Worm (Caenorhabditis elegans): ENCODE measurements around the gene such-1.

Gene such-1

ce11 chrIII:11556860-11557259, 33.3 kb upstream of the such-1 start:
- TF ChIP-seq ets-7 (tag; optimal IDR thresholded peaks at IDR 0.05) = no peak
- peak; percentile 18 for TF ChIP-seq aly-1 (tag; optimal IDR thresholded peaks at IDR 0.05)

- TF ChIP-seq sea-1 (GFP tag; conservative IDR thresholded peaks at IDR 0.05) = 0 out of 2 replicates have a peak, but pooled peaks have one; percentile 47
- TF ChIP-seq hmg-4 (GFP tag; optimal IDR thresholded peaks at IDR 0.05) = no peak
- TF ChIP-seq tbx-11 (GFP tag; IDR thresholded peaks at IDR 0.05) = no peak
- TF ChIP-seq B0310.2 (tag; optimal IDR thresholded peaks at IDR 0.05) = no peak
- no peak for TF ChIP-seq tbx-37 (GFP tag; conservative IDR thresholded peaks at IDR 0.05)
- TF ChIP-seq ceh-13 (GFP tag; optimal IDR thresholded peaks at IDR 0.05) = no peak
- no peak for TF ChIP-seq ama-1 (optimal IDR thresholded peaks at IDR 0.05)
- no peak for TF ChIP-seq tra-4 (tag; optimal IDR thresholded peaks at IDR 0.05)
- TF ChIP-seq scrt-1 (GFP tag; IDR thresholded peaks at IDR 0.05) = 0 out of 2 replicates have a peak, but pooled peaks have one; percentile 18
- no peak for TF ChIP-seq pes-1 (GFP tag; IDR thresholded peaks at IDR 0.05)
These were observed 31.1 kb upstream of the such-1 start for ce11 chrIII:11554701-11555111.

ce11 chrIII:11548070-11548469, 24.5 kb upstream of the such-1 start, which contains the start of gene Y66D12A.13:
Gene Y66D12A.13 (plus strand): TSS chrIII:11548370.
- TF ChIP-seq hnd-1 (tag; optimal IDR thresholded peaks at IDR 0.05) (no peak), B0310.2 (tag; optimal IDR thresholded peaks at IDR 0.05) (no peak), aly-1 (tag; optimal IDR thresholded peaks at IDR 0.05) (no peak), ets-7 (tag; optimal IDR thresholded peaks at IDR 0.05) (no peak), ceh-36 (tag; optimal IDR thresholded peaks at IDR 0.05) (no peak), F13C5.2 (tag; optimal IDR thresholded peaks at IDR 0.05) (no peak), tbx-37 (GFP tag; conservative IDR thresholded peaks at IDR 0.05) (no peak), scrt-1 (GFP tag; IDR thresholded peaks at IDR 0.05) (no peak), ceh-13 (GFP tag; optimal IDR thresholded peaks at IDR 0.05) (no peak), tbx-11 (GFP tag; IDR thresholded peaks at IDR 0.05) (no peak), sea-1 (GFP tag; conservative IDR thresholded peaks at IDR 0.05) (no peak), flt-1 (GFP tag; IDR thresholded peaks at IDR 0.05) (no peak), hmg-4 (GFP tag; optimal IDR thresholded peaks at IDR 0.05) (no peak), pes-1 (GFP tag; IDR thresholded peaks at IDR 0.05) (no peak), hmbx-1 (tag; optimal IDR thresholded peaks at IDR 0.05) (no peak), ama-1 (optimal IDR thresholded peaks at IDR 0.05) (no peak), tra-4 (tag; optimal IDR thresholded peaks at IDR 0.05) (no peak)

- no peak for TF ChIP-seq scrt-1 (GFP tag; IDR thresholded peaks at IDR 0.05)
These were observed 21.4 kb upstream of the such-1 start for ce11 chrIII:11544947-11545346.

ce11 chrIII:11535453-11535852, 11.9 kb upstream of the such-1 start:
- TF ChIP-seq hmbx-1 (tag; optimal IDR thresholded peaks at IDR 0.05) = no peak
- no peak for TF ChIP-seq scrt-1 (GFP tag; IDR thresholded peaks at IDR 0.05)

ce11 chrIII:11534624-11535079, 11.1 kb upstream of the such-1 start, which contains the start of gene nrps-1:
Gene nrps-1 (plus strand): TSS chrIII:11534674.
- TF ChIP-seq ceh-13 (GFP tag; optimal IDR thresholded peaks at IDR 0.05) = no peak
- no peak for TF ChIP-seq ama-1 (optimal IDR thresholded peaks at IDR 0.05)

ce11 chrIII:11526396-11526795, 2.8 kb upstream of the such-1 start, which contains the start of gene xpb-1:
Gene xpb-1 (plus strand): TSS chrIII:11526657.
- TF ChIP-seq F13C5.2 (tag; optimal IDR thresholded peaks at IDR 0.05) (no peak), B0310.2 (tag; optimal IDR thresholded peaks at IDR 0.05) (no peak), hmg-4 (GFP tag; optimal IDR thresholded peaks at IDR 0.05) (no peak), ets-7 (tag; optimal IDR thresholded peaks at IDR 0.05) (no peak), tra-4 (tag; optimal IDR thresholded peaks at IDR 0.05) (no peak), hmbx-1 (tag; optimal IDR thresholded peaks at IDR 0.05) (no peak), pes-1 (GFP tag; IDR thresholded peaks at IDR 0.05) (no peak), scrt-1 (GFP tag; IDR thresholded peaks at IDR 0.05) (no peak), aly-1 (tag; optimal IDR thresholded peaks at IDR 0.05) (no peak), tbx-11 (GFP tag; IDR thresholded peaks at IDR 0.05) (no peak), sea-1 (GFP tag; conservative IDR thresholded peaks at IDR 0.05) (no peak), flt-1 (GFP tag; IDR thresholded peaks at IDR 0.05) (no peak), ceh-13 (GFP tag; optimal IDR thresholded peaks at IDR 0.05) (no peak), ama-1 (optimal IDR thresholded peaks at IDR 0.05) (no peak), tbx-37 (GFP tag; conservative IDR thresholded peaks at IDR 0.05) (no peak), hnd-1 (tag; optimal IDR thresholded peaks at IDR 0.05) (no peak), ceh-36 (tag; optimal IDR thresholded peaks at IDR 0.05) (no peak)

ce11 chrIII:11524073-11524472, 514 bp upstream of the such-1 start:
- TF ChIP-seq hmg-4 (GFP tag; optimal IDR thresholded peaks at IDR 0.05) = no peak
- no peak for TF ChIP-seq tbx-11 (GFP tag; IDR thresholded peaks at IDR 0.05)
- TF ChIP-seq ceh-36 (tag; optimal IDR thresholded peaks at IDR 0.05) = no peak
- no peak for TF ChIP-seq hnd-1 (tag; optimal IDR thresholded peaks at IDR 0.05)
- TF ChIP-seq hmbx-1 (tag; optimal IDR thresholded peaks at IDR 0.05) = no peak
- TF ChIP-seq aly-1 (tag; optimal IDR thresholded peaks at IDR 0.05) = no peak

ce11 chrIII:11510826-11511225, 12.7 kb downstream of the such-1 start:
- TF ChIP-seq B0310.2 (tag; optimal IDR thresholded peaks at IDR 0.05) = no peak
- no peak for TF ChIP-seq tbx-11 (GFP tag; IDR thresholded peaks at IDR 0.05)
- no peak for TF ChIP-seq ets-7 (tag; optimal IDR thresholded peaks at IDR 0.05)
- no peak for TF ChIP-seq aly-1 (tag; optimal IDR thresholded peaks at IDR 0.05)
- no peak for TF ChIP-seq ama-1 (optimal IDR thresholded peaks at IDR 0.05)
- no peak for TF ChIP-seq sea-1 (GFP tag; conservative IDR thresholded peaks at IDR 0.05)
- no peak for TF ChIP-seq ceh-36 (tag; optimal IDR thresholded peaks at IDR 0.05)
- no peak for TF ChIP-seq flt-1 (GFP tag; IDR thresholded peaks at IDR 0.05)
- no peak for TF ChIP-seq hnd-1 (tag; optimal IDR thresholded peaks at IDR 0.05)
- TF ChIP-seq scrt-1 (GFP tag; IDR thresholded peaks at IDR 0.05) = no peak
- no peak for TF ChIP-seq hmbx-1 (tag; optimal IDR thresholded peaks at IDR 0.05)
- TF ChIP-seq tra-4 (tag; optimal IDR thresholded peaks at IDR 0.05) = no peak
- TF ChIP-seq pes-1 (GFP tag; IDR thresholded peaks at IDR 0.05) = no peak
- TF ChIP-seq F13C5.2 (tag; optimal IDR thresholded peaks at IDR 0.05) = no peak
- no peak for TF ChIP-seq hmg-4 (GFP tag; optimal IDR thresholded peaks at IDR 0.05)
- TF ChIP-seq tbx-37 (GFP tag; conservative IDR thresholded peaks at IDR 0.05) = no peak
